Worm (Caenorhabditis elegans) whole organism, young adult: ENCODE measurements around the gene wdr-62.

Source experiments
- F22D6.2 ChIP-seq: sonication (generic microtip); optimal IDR thresholded peaks from 2 replicates; lab custom pipeline; 2016; ENCODE audit warnings: mild to moderate bottlenecking, missing genetic modification characterization, missing compliant biosample characterization
- F49E8.2 ChIP-seq: sonication (generic microtip); optimal IDR thresholded peaks from 3 replicates; lab custom pipeline; 2017; ENCODE audit warnings: missing genetic modification characterization, mild to moderate bottlenecking, missing compliant biosample characterization, antibody characterized with exemption, moderate library complexity; ENCODE audit not compliant: insufficient read depth
- K12H6.12 ChIP-seq: fragments of 200-800 bp; sonication (Bioruptor generic); optimal IDR thresholded peaks from 2 replicates; lab custom pipeline; 2018; ENCODE audit warnings: mild to moderate bottlenecking, missing genetic modification characterization, missing compliant biosample characterization
- T07F8.4 ChIP-seq: sonication (generic microtip); optimal IDR thresholded peaks from 2 replicates; lab custom pipeline; 2016; ENCODE audit warnings: mild to moderate bottlenecking, missing genetic modification characterization, moderate library complexity, missing compliant biosample characterization
- Y53G8AR.9 ChIP-seq: fragments of 200-800 bp; sonication (Bioruptor generic); conservative IDR thresholded peaks from 2 replicates; pipeline ENCODE4 v1.3.6; 2022; ENCODE audit warnings: missing genetic modification reagents, missing genetic modification characterization, missing compliant biosample characterization
- ZK185.1 ChIP-seq: sonication (generic microtip); optimal IDR thresholded peaks from 2 replicates; lab custom pipeline; 2016; ENCODE audit warnings: mild to moderate bottlenecking, missing genetic modification characterization, missing compliant biosample characterization; ENCODE audit not compliant: poor library complexity, severe bottlenecking
- akir-1 ChIP-seq: fragments of 200-800 bp; sonication (Bioruptor generic); optimal IDR thresholded peaks from 2 replicates; lab custom pipeline; 2018; ENCODE audit warnings: mild to moderate bottlenecking, missing genetic modification characterization, moderate library complexity, missing compliant biosample characterization
- atf-7 ChIP-seq: sonication (generic microtip); optimal IDR thresholded peaks from 2 replicates; lab custom pipeline; 2017; ENCODE audit warnings: mild to moderate bottlenecking, missing genetic modification characterization, missing compliant biosample characterization
- attf-5 ChIP-seq: fragments of 200-800 bp; sonication (Bioruptor generic); optimal IDR thresholded peaks from 2 replicates; lab custom pipeline; 2018; ENCODE audit warnings: mild to moderate bottlenecking, missing genetic modification characterization, missing compliant biosample characterization
- bed-2 ChIP-seq: fragments of 200-800 bp; sonication (Bioruptor generic); IDR thresholded peaks from 2 replicates; pipeline ENCODE4 v1.3.6; 2022; ENCODE audit warnings: missing genetic modification reagents, missing genetic modification characterization, missing compliant biosample characterization
- cebp-1 ChIP-seq, 2 experiments: fragments of 200-800 bp in 1 of 2; sonication (Bioruptor generic) in 1 of 2; sonication (generic microtip) in 1 of 2; IDR thresholded peaks in 1 of 2; optimal IDR thresholded peaks in 1 of 2; 2 replicates each; pipeline versions ENCODE4 v1.3.6 to Lab custom; 2017 to 2022; ENCODE audit warnings: missing compliant biosample characterization in 2 of 2, missing genetic modification characterization in 2 of 2, mild to moderate bottlenecking in 1 of 2, missing genetic modification reagents in 1 of 2, moderate library complexity in 1 of 2
- ceh-27 ChIP-seq: fragments of 200-800 bp; sonication (Bioruptor generic); optimal IDR thresholded peaks from 2 replicates; lab custom pipeline; 2018; ENCODE audit warnings: mild to moderate bottlenecking, missing genetic modification characterization, moderate library complexity, missing compliant biosample characterization
- chd-7 ChIP-seq: sonication (generic microtip); optimal IDR thresholded peaks from 2 replicates; lab custom pipeline; 2016; ENCODE audit warnings: mild to moderate bottlenecking, missing genetic modification characterization, moderate library complexity, missing compliant biosample characterization
- die-1 ChIP-seq: sonication (generic microtip); optimal IDR thresholded peaks from 2 replicates; lab custom pipeline; 2016; ENCODE audit warnings: missing genotype, mild to moderate bottlenecking, missing genetic modification characterization, missing compliant biosample characterization
- dpl-1 ChIP-seq: fragments of 150-350 bp; optimal IDR thresholded peaks from 2 replicates; lab custom pipeline; 2014; ENCODE audit warnings: missing biosample characterization, missing genetic modification reagents, missing genetic modification characterization
- egl-18 ChIP-seq: fragments of 200-800 bp; sonication (Bioruptor generic); IDR thresholded peaks from 2 replicates; pipeline ENCODE4 v1.3.6; 2022; ENCODE audit warnings: missing genetic modification reagents, missing genetic modification characterization, missing compliant biosample characterization
- ets-4 ChIP-seq: fragments of 200-800 bp; sonication (Bioruptor generic); optimal IDR thresholded peaks from 2 replicates; lab custom pipeline; 2018; ENCODE audit warnings: mild to moderate bottlenecking, missing genetic modification characterization, missing compliant biosample characterization
- hmg-1.2 ChIP-seq: fragments of 200-800 bp; sonication (Bioruptor generic); IDR thresholded peaks from 2 replicates; pipeline ENCODE4 v1.3.6; 2022; ENCODE audit warnings: missing genetic modification reagents, missing genetic modification characterization, missing compliant biosample characterization
- let-526 ChIP-seq: fragments of 200-800 bp; sonication (Bioruptor generic); IDR thresholded peaks from 2 replicates; pipeline ENCODE4 v1.3.6; 2022; ENCODE audit warnings: missing genetic modification reagents, missing genetic modification characterization, missing compliant biosample characterization
- let-607 ChIP-seq, 2 experiments: fragments of 200-800 bp in 1 of 2; sonication (Bioruptor generic) in 1 of 2; sonication (generic microtip) in 1 of 2; optimal IDR thresholded peaks; 2 replicates each; lab custom pipeline; 2016 to 2018; ENCODE audit warnings: mild to moderate bottlenecking in 2 of 2, missing compliant biosample characterization in 2 of 2, missing genetic modification characterization in 2 of 2, moderate library complexity in 2 of 2, missing genotype in 1 of 2
- lin-40 ChIP-seq: sonication (generic microtip); optimal IDR thresholded peaks from 2 replicates; lab custom pipeline; 2016; ENCODE audit warnings: missing genetic modification characterization, mild to moderate bottlenecking, missing compliant biosample characterization, missing genotype, missing genetic modification reagents
- madf-6 ChIP-seq: fragments of 200-800 bp; sonication (Bioruptor generic); IDR thresholded peaks from 2 replicates; pipeline ENCODE4 v1.3.6; 2022; ENCODE audit warnings: missing genetic modification reagents, missing genetic modification characterization, missing compliant biosample characterization
- mel-28 ChIP-seq: sonication (generic microtip); optimal IDR thresholded peaks from 2 replicates; lab custom pipeline; 2016; ENCODE audit warnings: borderline replicate concordance, mild to moderate bottlenecking, missing genetic modification characterization, missing compliant biosample characterization
- nhr-27 ChIP-seq: fragments of 200-800 bp; sonication (Bioruptor generic); optimal IDR thresholded peaks from 2 replicates; lab custom pipeline; 2018; ENCODE audit warnings: mild to moderate bottlenecking, missing genetic modification characterization, moderate library complexity, missing compliant biosample characterization
- nhr-80 ChIP-seq: sonication (generic microtip); optimal IDR thresholded peaks from 2 replicates; lab custom pipeline; 2016; ENCODE audit warnings: missing genetic modification characterization, missing compliant biosample characterization
- pha-4 ChIP-seq: fragments of 150-350 bp; sonication (generic microtip); optimal IDR thresholded peaks from 2 replicates; lab custom pipeline; 2014; ENCODE audit warnings: missing biosample characterization, missing genetic modification reagents, missing genetic modification characterization
- repo-1 ChIP-seq: sonication (generic microtip); optimal IDR thresholded peaks from 2 replicates; lab custom pipeline; 2017; ENCODE audit warnings: mild to moderate bottlenecking, missing genetic modification characterization, missing compliant biosample characterization
- sdz-38 ChIP-seq: sonication (generic microtip); optimal IDR thresholded peaks from 2 replicates; lab custom pipeline; 2016; ENCODE audit warnings: missing genotype, missing genetic modification characterization, missing compliant biosample characterization
- snpc-4 ChIP-seq, 5 experiments: fragments of 150-350 bp in 1 of 5; sonication (generic microtip) in 4 of 5; optimal IDR thresholded peaks; 2 replicates each; lab custom pipeline; 2014 to 2018; ENCODE audit warnings: missing genetic modification characterization in 5 of 5, missing biosample characterization in 3 of 5, antibody characterized with exemption in 2 of 5, mild to moderate bottlenecking in 2 of 5, missing compliant biosample characterization in 2 of 5, missing genotype in 2 of 5, moderate library complexity in 2 of 5, missing genetic modification reagents in 1 of 5
- somi-1 ChIP-seq: fragments of 200-800 bp; sonication (Bioruptor generic); optimal IDR thresholded peaks from 2 replicates; lab custom pipeline; 2018; ENCODE audit warnings: mild to moderate bottlenecking, missing genetic modification characterization, missing compliant biosample characterization
- unc-62 ChIP-seq: fragments of 150-350 bp; optimal IDR thresholded peaks from 2 replicates; lab custom pipeline; 2014; ENCODE audit warnings: missing biosample characterization, missing genetic modification reagents, missing genetic modification characterization
- zim-3 ChIP-seq: sonication (generic microtip); optimal IDR thresholded peaks from 2 replicates; lab custom pipeline; 2017; ENCODE audit warnings: mild to moderate bottlenecking, missing genetic modification characterization, moderate library complexity, missing compliant biosample characterization
- ztf-22 ChIP-seq: fragments of 200-800 bp; sonication (Bioruptor generic); optimal IDR thresholded peaks from 2 replicates; lab custom pipeline; 2018; ENCODE audit warnings: mild to moderate bottlenecking, missing genetic modification characterization, moderate library complexity, missing compliant biosample characterization
- ztf-25 ChIP-seq: fragments of 200-800 bp; sonication (Bioruptor generic); IDR thresholded peaks from 2 replicates; pipeline ENCODE4 v1.3.6; 2022; ENCODE audit warnings: missing genetic modification reagents, missing genetic modification characterization, missing compliant biosample characterization

Gene wdr-62

ce11 chrV:9416624-9417023 is 27.2 kb upstream of the wdr-62 start, which contains the start of gene F36D4.1:
Gene F36D4.1 (plus strand): TSS chrV:9416924.
- no peak for TF ChIP-seq ceh-27 (GFP tag; lab: Kevin White, UChicago)
- no peak for TF ChIP-seq dpl-1 (GFP tag; lab: Kevin White, UChicago)
- TF ChIP-seq zim-3 (tag; lab: Kevin White, UChicago), result no peak
- no peak for TF ChIP-seq nhr-27 (tag; lab: Kevin White, UChicago)
- no peak for TF ChIP-seq sdz-38 (tag; lab: Kevin White, UChicago)
- TF ChIP-seq let-526, result no peak
- no peak for TF ChIP-seq Y53G8AR.9 (GFP tag; lab: Robert Waterston, UW)

ce11 chrV:9422745-9423144 is 21.1 kb upstream of the wdr-62 start:
- TF ChIP-seq attf-5 (GFP tag; lab: Kevin White, UChicago) (no peak), hmg-1.2 (peak; percentile 55; the same call in 1 of the 2 replicates)

- TF ChIP-seq chd-7 (no peak), madf-6 (GFP tag; lab: Robert Waterston, UW) (no peak), Y53G8AR.9 (GFP tag; lab: Robert Waterston, UW) (no peak)
- TF ChIP-seq, all 124 proteins: peak for 0
Observed at ce11 chrV:9423539-9423938, 20.3 kb upstream of the wdr-62 start.

DNA sequence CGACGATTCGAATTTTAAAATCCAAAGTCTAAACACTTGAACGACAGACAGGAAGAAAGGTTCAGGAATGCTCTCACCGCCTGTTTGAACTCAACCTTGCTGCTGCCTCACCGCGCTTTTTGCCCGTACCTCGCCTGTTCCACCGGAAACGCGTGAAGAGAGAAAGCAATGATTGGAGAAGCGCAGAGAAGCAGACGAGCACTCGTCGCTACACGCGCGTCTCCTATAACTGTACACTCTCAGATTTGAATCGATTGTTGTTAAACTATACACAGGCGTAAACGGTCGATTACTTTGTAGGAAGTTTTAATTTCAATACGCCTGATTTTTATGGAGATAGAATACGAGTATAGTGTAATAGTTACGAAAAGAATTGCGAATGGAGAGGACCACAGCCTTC is 19.3 kb upstream of the wdr-62 start:
- TF ChIP-seq repo-1 (tag; lab: Kevin White, UChicago), result no peak
- no peak for TF ChIP-seq cebp-1 (GFP tag; IDR thresholded peaks at IDR 0.05; lab: Robert Waterston, UW)
- peak; percentile 52 for TF ChIP-seq cebp-1 (tag; optimal IDR thresholded peaks at IDR 0.05; lab: Kevin White, UChicago)
- TF ChIP-seq atf-7 (tag; lab: Kevin White, UChicago), result peak; percentile 5
- peak; percentile 26 for TF ChIP-seq ceh-27 (GFP tag; lab: Kevin White, UChicago)
- peak; percentile 89 for TF ChIP-seq nhr-80
- no peak for TF ChIP-seq snpc-4 (GFP tag; optimal IDR thresholded peaks at IDR 0.05; lab: Kevin White, UChicago)
- TF ChIP-seq snpc-4 (tag; optimal IDR thresholded peaks at IDR 0.05; lab: Kevin White, UChicago), result peak in 1 of 4 experiments; percentile 8
- TF ChIP-seq T07F8.4, result no peak
- no peak for TF ChIP-seq pha-4 (tag; lab: Kevin White, UChicago)
- TF ChIP-seq egl-18 (GFP tag; lab: Robert Waterston, UW), result no peak
- peak; percentile 26 for TF ChIP-seq lin-40 (tag; lab: Kevin White, UChicago)
- no peak for TF ChIP-seq mel-28
- peak; percentile 36 for TF ChIP-seq K12H6.12 (tag; lab: Kevin White, UChicago)
- TF ChIP-seq attf-5 (GFP tag; lab: Kevin White, UChicago), result peak; percentile 46
- TF ChIP-seq unc-62 (GFP tag; lab: Kevin White, UChicago), result no peak
- TF ChIP-seq let-607 (tag; optimal IDR thresholded peaks at IDR 0.05; lab: Kevin White, UChicago), result peak in 1 of 2 experiments; percentile 31
- TF ChIP-seq die-1 (tag; lab: Kevin White, UChicago), result no peak
- no peak for TF ChIP-seq ztf-25 (GFP tag; lab: Robert Waterston, UW)
- TF ChIP-seq chd-7, result peak; percentile 2
- no peak for TF ChIP-seq akir-1 (GFP tag; lab: Kevin White, UChicago)
- no peak for TF ChIP-seq F22D6.2 (tag; lab: Kevin White, UChicago)
- TF ChIP-seq ZK185.1 (tag; lab: Kevin White, UChicago), result peak; percentile 5
- TF ChIP-seq ztf-22 (GFP tag; lab: Kevin White, UChicago), result no peak
- TF ChIP-seq somi-1, result no peak
- TF ChIP-seq ets-4, result peak; percentile 9
- TF ChIP-seq bed-2, result no peak
- no peak for TF ChIP-seq F49E8.2 (tag; lab: Kevin White, UChicago)
